Worm (Caenorhabditis elegans) whole organism, L1 larva: ENCODE results near the gene T26C5.3.

Experiments
- C16A3.4 ChIP-seq: fragments of 150-350 bp; optimal IDR thresholded peaks from 2 replicates; lab custom pipeline; 2014; ENCODE audit warnings: missing biosample characterization, missing genetic modification characterization
- C34B4.2 ChIP-seq: sonication (generic microtip); optimal IDR thresholded peaks from 2 replicates; lab custom pipeline; 2017; ENCODE audit warnings: mild to moderate bottlenecking, missing genetic modification characterization, missing compliant biosample characterization
- Y116A8C.19 ChIP-seq: sonication (generic microtip); optimal IDR thresholded peaks from 2 replicates; lab custom pipeline; 2016; ENCODE audit warnings: missing compliant biosample characterization, missing genetic modification characterization, borderline replicate concordance
- alr-1 ChIP-seq: fragments of 200-800 bp; sonication (Bioruptor generic); optimal IDR thresholded peaks from 2 replicates; lab custom pipeline; 2018; ENCODE audit warnings: borderline replicate concordance, mild to moderate bottlenecking, missing genetic modification characterization, missing compliant biosample characterization
- ama-1 ChIP-seq: fragments of 150-350 bp; optimal IDR thresholded peaks from 2 replicates; lab custom pipeline; 2014
- blmp-1 ChIP-seq: fragments of 150-350 bp; optimal IDR thresholded peaks from 2 replicates; lab custom pipeline; 2014; ENCODE audit warnings: missing biosample characterization, missing genetic modification characterization
- ceh-8 ChIP-seq: fragments of 200-800 bp; sonication (Bioruptor generic); optimal IDR thresholded peaks from 2 replicates; lab custom pipeline; 2018; ENCODE audit warnings: mild to moderate bottlenecking, missing genetic modification characterization, moderate library complexity, missing compliant biosample characterization
- ceh-82 ChIP-seq, 3 experiments: fragments of 150-350 bp in 1 of 3; sonication (generic microtip) in 2 of 3; optimal IDR thresholded peaks; 2 replicates each; lab custom pipeline; 2014 to 2017; ENCODE audit warnings: missing biosample characterization in 3 of 3, missing genetic modification characterization in 3 of 3
- ceh-88 ChIP-seq: fragments of 200-800 bp; sonication (Bioruptor generic); IDR thresholded peaks from 2 replicates; pipeline ENCODE4 v1.3.6; 2022; ENCODE audit warnings: missing genetic modification characterization, missing compliant biosample characterization
- ceh-90 ChIP-seq: sonication (generic microtip); optimal IDR thresholded peaks from 2 replicates; lab custom pipeline; 2016; ENCODE audit warnings: missing genetic modification characterization, missing compliant biosample characterization
- dsc-1 ChIP-seq: sonication (generic microtip); optimal IDR thresholded peaks from 2 replicates; lab custom pipeline; 2016; ENCODE audit warnings: mild to moderate bottlenecking, missing genetic modification characterization, missing compliant biosample characterization
- efl-1 ChIP-seq, 4 experiments: fragments of 150-350 bp; optimal IDR thresholded peaks in 3 of 4; peaks in 1 of 4; 1 replicate in 1 of 4; 2 replicates in 3 of 4; lab custom pipeline; 2014; ENCODE audit warnings: missing biosample characterization in 2 of 4, missing genetic modification characterization in 2 of 4, missing genetic modification reagents in 2 of 4
- egl-13 ChIP-seq: sonication (generic microtip); optimal IDR thresholded peaks from 2 replicates; lab custom pipeline; 2016; ENCODE audit warnings: missing genotype, missing genetic modification reagents, missing genetic modification characterization, missing compliant biosample characterization
- elt-2 ChIP-seq: sonication (generic microtip); optimal IDR thresholded peaks from 2 replicates; lab custom pipeline; 2016; ENCODE audit warnings: missing genetic modification characterization, mild to moderate bottlenecking, inconsistent platforms, missing compliant biosample characterization, missing genetic modification reagents
- elt-3 ChIP-seq, 6 experiments: fragments of 150-350 bp in 1 of 6; sonication (generic microtip); optimal IDR thresholded peaks; 2 replicates each; lab custom pipeline; 2017 to 2018; ENCODE audit warnings: missing biosample characterization in 6 of 6, missing genetic modification characterization in 6 of 6, inconsistent platforms in 1 of 6
- fkh-10 ChIP-seq: sonication (generic microtip); optimal IDR thresholded peaks from 2 replicates; lab custom pipeline; 2017; ENCODE audit warnings: missing biosample characterization, missing genetic modification reagents, missing genetic modification characterization
- fkh-4 ChIP-seq: sonication (generic microtip); optimal IDR thresholded peaks from 2 replicates; lab custom pipeline; 2016; ENCODE audit warnings: missing compliant biosample characterization, missing genetic modification characterization, borderline replicate concordance
- fkh-8 ChIP-seq: sonication (generic microtip); optimal IDR thresholded peaks from 2 replicates; lab custom pipeline; 2016; ENCODE audit warnings: mild to moderate bottlenecking, missing genetic modification characterization, missing compliant biosample characterization
- hlh-17 ChIP-seq: fragments of 200-800 bp; sonication (Bioruptor generic); optimal IDR thresholded peaks from 2 replicates; lab custom pipeline; 2018; ENCODE audit warnings: missing genetic modification characterization, mild to moderate bottlenecking, missing compliant biosample characterization, moderate library complexity, borderline replicate concordance
- irx-1 ChIP-seq: sonication (generic microtip); optimal IDR thresholded peaks from 2 replicates; lab custom pipeline; 2016; ENCODE audit warnings: missing genetic modification characterization, missing compliant biosample characterization
- isw-1 ChIP-seq: fragments of 200-800 bp; sonication (Bioruptor generic); IDR thresholded peaks from 2 replicates; pipeline ENCODE4 v1.3.6; 2022; ENCODE audit warnings: missing genetic modification characterization, missing compliant biosample characterization
- lin-14 ChIP-seq: fragments of 200-800 bp; sonication (Bioruptor generic); optimal IDR thresholded peaks from 2 replicates; lab custom pipeline; 2018; ENCODE audit warnings: mild to moderate bottlenecking, missing genetic modification characterization, moderate library complexity, missing compliant biosample characterization
- lin-15B ChIP-seq: fragments of 150-350 bp; sonication (generic microtip); optimal IDR thresholded peaks from 3 replicates; lab custom pipeline; 2014; ENCODE audit warnings: missing biosample characterization, missing genetic modification characterization
- lin-35 ChIP-seq, 2 experiments: fragments of 150-350 bp; optimal IDR thresholded peaks; 2 replicates each; lab custom pipeline; 2014; ENCODE audit warnings: missing biosample characterization in 2 of 2, missing genetic modification characterization in 2 of 2, missing genetic modification reagents in 2 of 2
- lir-3 ChIP-seq: sonication (generic microtip); optimal IDR thresholded peaks from 2 replicates; lab custom pipeline; 2016; ENCODE audit warnings: mild to moderate bottlenecking, missing genetic modification characterization, moderate library complexity, missing compliant biosample characterization; ENCODE audit not compliant: poor library complexity
- lsy-2 ChIP-seq, 2 experiments: fragments of 150-350 bp; optimal IDR thresholded peaks; 2 replicates each; lab custom pipeline; 2014; ENCODE audit warnings: missing biosample characterization in 2 of 2, missing genetic modification characterization in 2 of 2
- mab-9 ChIP-seq: fragments of 200-800 bp; sonication (Bioruptor generic); IDR thresholded peaks from 2 replicates; pipeline ENCODE4 v1.3.6; 2022; ENCODE audit warnings: missing genetic modification reagents, missing genetic modification characterization, missing compliant biosample characterization
- mdl-1 ChIP-seq, 2 experiments: fragments of 150-350 bp; optimal IDR thresholded peaks; 2 replicates each; lab custom pipeline; 2014 to 2017; ENCODE audit warnings: missing biosample characterization in 2 of 2, missing genetic modification characterization in 2 of 2, inconsistent platforms in 1 of 2
- mep-1 ChIP-seq: fragments of 150-350 bp; optimal IDR thresholded peaks from 2 replicates; lab custom pipeline; 2014; ENCODE audit warnings: missing biosample characterization, missing genetic modification characterization
- nhr-20 ChIP-seq: sonication (generic microtip); optimal IDR thresholded peaks from 2 replicates; lab custom pipeline; 2016; ENCODE audit warnings: mild to moderate bottlenecking, missing genetic modification characterization, missing compliant biosample characterization
- nhr-47 ChIP-seq: sonication (generic microtip); optimal IDR thresholded peaks from 2 replicates; lab custom pipeline; 2016; ENCODE audit warnings: mild to moderate bottlenecking, missing genetic modification characterization, moderate library complexity, missing compliant biosample characterization
- nhr-71 ChIP-seq: sonication (generic microtip); optimal IDR thresholded peaks from 2 replicates; lab custom pipeline; 2016; ENCODE audit warnings: mild to moderate bottlenecking, missing genetic modification characterization, moderate library complexity, missing compliant biosample characterization
- nhr-84 ChIP-seq: sonication (generic microtip); optimal IDR thresholded peaks from 2 replicates; lab custom pipeline; 2017; ENCODE audit warnings: missing biosample characterization, missing genetic modification characterization
- pax-3 ChIP-seq: fragments of 200-800 bp; sonication (Bioruptor generic); optimal IDR thresholded peaks from 2 replicates; lab custom pipeline; 2018; ENCODE audit warnings: mild to moderate bottlenecking, missing genetic modification characterization, moderate library complexity, missing compliant biosample characterization
- rnt-1 ChIP-seq: sonication (generic microtip); optimal IDR thresholded peaks from 2 replicates; lab custom pipeline; 2016; ENCODE audit warnings: mild to moderate bottlenecking, missing genetic modification characterization, moderate library complexity, missing compliant biosample characterization
- skn-1 ChIP-seq: fragments of 150-350 bp; optimal IDR thresholded peaks from 2 replicates; lab custom pipeline; 2014; ENCODE audit warnings: missing biosample characterization, missing genetic modification characterization
- snu-23 ChIP-seq: sonication (generic microtip); optimal IDR thresholded peaks from 2 replicates; lab custom pipeline; 2016; ENCODE audit warnings: missing genetic modification characterization, missing compliant biosample characterization
- swsn-7 ChIP-seq: sonication (generic microtip); optimal IDR thresholded peaks from 2 replicates; lab custom pipeline; 2016; ENCODE audit warnings: missing genetic modification characterization, missing compliant biosample characterization
- unc-130 ChIP-seq: fragments of 150-350 bp; optimal IDR thresholded peaks from 2 replicates; lab custom pipeline; 2017; ENCODE audit warnings: missing biosample characterization, missing genetic modification characterization, inconsistent platforms
- unc-30 ChIP-seq: sonication (generic microtip); optimal IDR thresholded peaks from 2 replicates; lab custom pipeline; 2017; ENCODE audit warnings: missing biosample characterization, missing genetic modification characterization
- vab-15 ChIP-seq: sonication (generic microtip); optimal IDR thresholded peaks from 2 replicates; lab custom pipeline; 2017; ENCODE audit warnings: missing genotype, mild to moderate bottlenecking, missing genetic modification characterization, missing compliant biosample characterization
- ztf-4 ChIP-seq: fragments of 150-350 bp; optimal IDR thresholded peaks from 2 replicates; lab custom pipeline; 2014; ENCODE audit warnings: missing biosample characterization, missing genetic modification characterization

Gene T26C5.3

DNA sequence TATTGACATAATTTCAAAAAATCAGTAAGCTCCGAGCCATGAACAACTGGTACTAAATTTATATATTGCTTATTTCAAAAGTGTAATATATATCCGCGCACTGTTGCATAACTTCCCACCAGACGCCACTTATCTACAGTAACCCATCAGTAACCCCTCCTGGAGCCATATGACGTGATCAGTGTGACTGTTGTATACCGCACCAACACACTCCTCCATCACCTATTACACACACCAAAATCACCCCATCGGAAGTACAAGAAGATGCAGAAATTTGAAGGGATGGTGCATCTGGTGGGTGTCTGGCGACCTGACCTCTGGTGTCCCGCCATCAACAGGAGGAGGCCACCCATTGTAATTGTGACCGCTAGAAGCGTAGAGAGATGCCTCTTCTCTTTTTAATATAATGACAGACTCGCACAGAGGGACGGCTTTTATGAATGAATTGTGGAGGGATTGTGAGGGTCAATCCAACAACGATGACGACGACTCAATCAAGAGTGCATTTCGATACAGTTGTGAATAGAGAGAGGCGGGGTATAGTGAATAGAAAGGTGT is 26.5 kb downstream of the T26C5.3 start:
- TF ChIP-seq elt-2 (tag; lab: Kevin White, UChicago) (no peak), nhr-71 (tag; lab: Kevin White, UChicago) (no peak), Y116A8C.19 (tag; lab: Kevin White, UChicago) (no peak), isw-1 (no peak), mdl-1 (tag; optimal IDR thresholded peaks at IDR 0.05; lab: Kevin White, UChicago) (no peak), lsy-2 (tag; optimal IDR thresholded peaks at IDR 0.05; lab: Kevin White, UChicago) (no peak), rnt-1 (tag; lab: Kevin White, UChicago) (no peak), skn-1 (tag; lab: Kevin White, UChicago) (no peak), ceh-82 (tag; optimal IDR thresholded peaks at IDR 0.05; lab: Kevin White, UChicago) (no peak), ztf-4 (no peak), fkh-4 (tag; lab: Kevin White, UChicago) (no peak)

DNA sequence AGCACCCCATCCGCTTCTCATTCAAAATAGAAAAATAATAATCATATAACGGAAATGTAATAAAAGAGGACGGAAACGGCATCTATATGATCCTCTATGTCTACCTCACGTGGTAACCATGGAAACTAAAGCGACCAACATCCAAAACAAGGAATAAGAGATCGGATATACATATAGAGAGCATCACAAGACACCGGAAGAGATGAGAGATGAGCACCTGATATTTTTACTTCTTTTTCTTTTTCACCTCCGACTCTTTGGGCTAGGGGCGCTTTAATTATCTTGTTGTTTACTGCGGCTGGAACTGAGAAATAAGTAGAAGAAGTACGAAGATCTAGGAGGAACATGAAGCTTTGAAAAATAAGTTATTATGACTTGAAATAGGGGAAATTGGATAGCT is 27.4 kb downstream of the T26C5.3 start:
- peak; percentile 75 for TF ChIP-seq nhr-71 (tag; lab: Kevin White, UChicago)
- TF ChIP-seq swsn-7, result peak; percentile 48
- TF ChIP-seq efl-1 (optimal IDR thresholded peaks at IDR 0.05; lab: Kevin White, UChicago), result no peak
- peak in 1 of 2 experiments; percentile 63 for TF ChIP-seq efl-1 (GFP tag; optimal IDR thresholded peaks at IDR 0.05 in 1 of 2; lab: Kevin White, UChicago)
- TF ChIP-seq fkh-4 (tag; lab: Kevin White, UChicago), result no peak
- TF ChIP-seq fkh-10 (GFP tag; lab: Kevin White, UChicago), result peak; percentile 28
- no peak for TF ChIP-seq nhr-84 (tag; lab: Kevin White, UChicago)
- peak; percentile 21 for TF ChIP-seq irx-1
- TF ChIP-seq nhr-47 (tag; lab: Kevin White, UChicago), result peak; percentile 77
- peak; percentile 56 for TF ChIP-seq lin-14 (GFP tag; lab: Kevin White, UChicago)
- TF ChIP-seq rnt-1 (tag; lab: Kevin White, UChicago), result peak; percentile 3
- peak; percentile 27 for TF ChIP-seq lir-3 (tag; lab: Kevin White, UChicago)
- no peak for TF ChIP-seq hlh-17
- TF ChIP-seq nhr-20, result peak; percentile 15
- peak; percentile 96 for TF ChIP-seq fkh-8 (tag; lab: Kevin White, UChicago)
- peak; percentile 66 for TF ChIP-seq pax-3 (tag; lab: Kevin White, UChicago)
- peak; percentile 88 for TF ChIP-seq egl-13 (tag; lab: Kevin White, UChicago)
- no peak for TF ChIP-seq lin-15B (tag; lab: Kevin White, UChicago)
- TF ChIP-seq mep-1 (tag; lab: Kevin White, UChicago), result peak; percentile 7
- TF ChIP-seq mab-9, result no peak
- TF ChIP-seq lsy-2 (tag; optimal IDR thresholded peaks at IDR 0.05; lab: Kevin White, UChicago), result peak in 1 of 2 experiments; percentile 8
- TF ChIP-seq ceh-8 (GFP tag; lab: Kevin White, UChicago), result peak; percentile 51
- peak; percentile 3 for TF ChIP-seq snu-23 (GFP tag; lab: Kevin White, UChicago)
- TF ChIP-seq dsc-1 (tag; lab: Kevin White, UChicago), result peak; percentile 71

DNA sequence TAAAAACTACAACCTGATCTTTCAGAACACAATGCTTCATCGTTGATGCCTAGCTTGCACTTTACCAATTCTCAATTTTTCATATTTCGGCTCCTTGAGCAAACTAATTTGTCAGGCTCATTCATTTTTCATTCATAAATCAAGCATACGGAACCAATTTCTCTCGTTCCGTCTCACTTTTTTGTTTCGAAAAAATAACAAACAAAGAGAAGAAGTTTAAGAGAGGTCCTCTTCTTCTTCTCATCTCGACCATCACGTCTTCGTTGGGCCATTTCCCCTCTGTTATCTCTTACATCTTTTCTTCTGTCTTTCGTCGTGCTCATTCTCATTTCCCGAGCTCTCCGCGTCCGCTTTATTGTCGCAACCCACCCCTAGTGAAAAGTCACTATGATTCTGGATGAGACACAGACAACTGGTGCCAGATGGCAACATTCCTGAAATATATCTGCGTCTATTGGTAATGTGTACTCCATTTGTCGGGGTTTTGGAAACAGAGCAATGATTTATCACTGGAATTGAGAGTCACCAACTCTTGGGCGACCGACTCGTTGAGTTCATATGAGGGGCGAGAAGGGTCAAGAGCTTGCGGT is 28.4 kb downstream of the T26C5.3 start:
- TF ChIP-seq lin-14 (GFP tag; lab: Kevin White, UChicago) (peak; percentile 84), ceh-88 (GFP tag; lab: Robert Waterston, UW) (no peak), nhr-71 (tag; lab: Kevin White, UChicago) (peak; percentile 70), swsn-7 (peak; percentile 45), isw-1 (no peak), egl-13 (tag; lab: Kevin White, UChicago) (no peak), unc-130 (tag; lab: Kevin White, UChicago) (peak; percentile 20), Y116A8C.19 (tag; lab: Kevin White, UChicago) (no peak), C16A3.4 (no peak), elt-3 (tag; optimal IDR thresholded peaks at IDR 0.05; lab: Kevin White, UChicago) (no peak), snu-23 (GFP tag; lab: Kevin White, UChicago) (peak; percentile 51), pax-3 (tag; lab: Kevin White, UChicago) (no peak), alr-1 (tag; lab: Kevin White, UChicago) (no peak), vab-15 (tag; lab: Kevin White, UChicago) (no peak), lsy-2 (tag; optimal IDR thresholded peaks at IDR 0.05; lab: Kevin White, UChicago) (peak in 1 of 2 experiments; percentile 46), unc-30 (tag; lab: Kevin White, UChicago) (no peak), mep-1 (tag; lab: Kevin White, UChicago) (peak; percentile 16), ztf-4 (no peak), C34B4.2 (tag; lab: Kevin White, UChicago) (no peak), ceh-90 (tag; lab: Kevin White, UChicago) (no peak), nhr-84 (tag; lab: Kevin White, UChicago) (no peak), ceh-82 (tag; optimal IDR thresholded peaks at IDR 0.05; lab: Kevin White, UChicago) (no peak), blmp-1 (no peak), mab-9 (peak; percentile 43; the same call in 1 of the 2 replicates), rnt-1 (tag; lab: Kevin White, UChicago) (peak; percentile 62), hlh-17 (no peak), ama-1 (lab: Kevin White, UChicago) (no peak), nhr-20 (peak; percentile 9), lin-35 (GFP tag; optimal IDR thresholded peaks at IDR 0.05; lab: Kevin White, UChicago) (peak in 1 of 2 experiments; percentile 21)
